Worm (Caenorhabditis elegans) whole organism, early embryonic: Measurements from ENCODE around the gene F47B8.14.
A peak's percentile ranks its signal among the peaks of the same experiment; 100 is the strongest.

Experiments
- B0310.2 ChIP-seq: sonication (generic microtip); optimal IDR thresholded peaks from 2 replicates; lab custom pipeline; 2016; ENCODE audit warnings: mild to moderate bottlenecking, missing genetic modification characterization, missing compliant biosample characterization
- F13C5.2 ChIP-seq: sonication (generic microtip); optimal IDR thresholded peaks from 2 replicates; lab custom pipeline; 2017; ENCODE audit warnings: mild to moderate bottlenecking, missing genetic modification characterization, inconsistent platforms, missing compliant biosample characterization
- aly-1 ChIP-seq: sonication (generic microtip); optimal IDR thresholded peaks from 2 replicates; lab custom pipeline; 2016; ENCODE audit warnings: missing genetic modification characterization, missing compliant biosample characterization
- ama-1 ChIP-seq: fragments of 150-350 bp; optimal IDR thresholded peaks from 2 replicates; lab custom pipeline; 2014
- ceh-13 ChIP-seq: fragments of 200-800 bp; sonication (Bioruptor generic); optimal IDR thresholded peaks from 2 replicates; lab custom pipeline; 2018; ENCODE audit warnings: mild to moderate bottlenecking, missing genetic modification characterization, missing compliant biosample characterization
- ceh-36 ChIP-seq: sonication (generic microtip); optimal IDR thresholded peaks from 2 replicates; lab custom pipeline; 2016; ENCODE audit warnings: missing genetic modification characterization, inconsistent platforms, missing compliant biosample characterization
- ets-7 ChIP-seq: sonication (generic microtip); optimal IDR thresholded peaks from 2 replicates; lab custom pipeline; 2016; ENCODE audit warnings: missing genotype, missing genetic modification characterization, missing compliant biosample characterization
- flt-1 ChIP-seq: fragments of 200-800 bp; sonication (Bioruptor generic); IDR thresholded peaks from 2 replicates; pipeline ENCODE4 v1.3.6; 2022; ENCODE audit warnings: missing genetic modification characterization, missing compliant biosample characterization
- hmbx-1 ChIP-seq: sonication (generic microtip); optimal IDR thresholded peaks from 2 replicates; lab custom pipeline; 2016; ENCODE audit warnings: mild to moderate bottlenecking, missing genetic modification characterization, missing compliant biosample characterization
- hnd-1 ChIP-seq: sonication (generic microtip); optimal IDR thresholded peaks from 2 replicates; lab custom pipeline; 2016; ENCODE audit warnings: missing genetic modification characterization, missing compliant biosample characterization
- sea-1 ChIP-seq: fragments of 200-800 bp; sonication (Bioruptor generic); conservative IDR thresholded peaks from 2 replicates; pipeline ENCODE4 v1.3.6; 2022; ENCODE audit warnings: missing genetic modification characterization, missing compliant biosample characterization
- tbx-11 ChIP-seq: fragments of 200-800 bp; sonication (Bioruptor generic); IDR thresholded peaks from 2 replicates; pipeline ENCODE4 v1.3.6; 2022; ENCODE audit warnings: missing genetic modification characterization, missing compliant biosample characterization

Gene F47B8.14

DNA sequence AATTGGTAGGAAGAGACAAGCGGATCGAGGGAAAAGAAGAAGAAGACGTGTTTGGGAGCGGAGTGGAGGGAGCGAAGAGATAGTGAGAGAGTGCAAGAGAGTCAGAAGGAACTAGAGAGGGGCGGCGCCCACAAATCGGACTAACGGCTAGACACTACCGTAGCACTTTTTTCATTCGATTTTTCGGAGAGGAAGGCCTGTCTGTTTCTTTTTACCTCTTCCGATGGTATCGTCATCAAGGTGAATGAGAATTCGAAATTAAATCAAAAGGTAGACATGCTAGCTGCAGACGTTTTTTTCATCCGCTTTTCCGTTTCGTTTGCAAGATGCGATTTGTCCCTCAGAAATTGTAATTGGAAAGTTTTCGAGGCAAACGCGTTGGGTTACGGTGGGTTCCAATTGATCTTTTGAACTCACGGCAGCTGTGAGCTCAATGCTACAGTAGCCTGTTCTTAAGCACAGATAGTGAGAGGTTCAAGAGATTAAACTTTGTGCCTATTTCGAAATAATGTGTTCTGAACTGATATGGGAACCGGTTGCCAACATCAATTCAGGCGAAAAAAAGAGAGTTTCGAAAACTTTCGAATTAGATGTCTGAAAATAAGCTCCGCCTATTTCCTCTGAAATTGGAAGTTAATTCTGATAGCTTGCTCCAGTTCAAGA is 44.4 kb downstream of the F47B8.14 start:
- TF ChIP-seq ceh-36 (tag; lab: Kevin White, UChicago) (no peak), aly-1 (tag; lab: Kevin White, UChicago) (no peak), ets-7 (tag; lab: Kevin White, UChicago) (no peak), B0310.2 (tag; lab: Kevin White, UChicago) (no peak), ama-1 (lab: Kevin White, UChicago) (no peak)

DNA sequence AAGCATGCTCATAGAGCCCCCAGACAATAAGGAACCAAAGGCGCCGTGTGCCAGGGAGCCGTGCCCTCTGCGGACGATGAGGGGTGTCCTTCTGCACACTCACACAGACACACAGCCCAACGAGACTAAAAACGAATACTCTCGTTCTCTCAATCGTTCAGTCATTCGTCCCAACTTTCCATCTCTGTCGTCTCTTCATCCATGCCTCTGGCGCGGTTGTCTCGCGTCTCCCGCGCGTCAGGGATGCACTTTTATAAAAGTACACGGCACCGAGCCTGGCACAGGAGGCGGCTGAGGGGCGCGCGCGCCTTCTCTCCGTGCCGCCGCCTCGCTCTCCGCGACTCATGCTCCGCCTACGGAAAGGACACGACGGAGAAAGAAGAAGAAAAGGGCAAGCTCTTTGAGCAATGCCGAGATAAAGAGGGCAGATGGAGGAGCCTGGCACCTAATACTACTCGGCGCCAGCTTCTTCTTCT is 46.2 kb downstream of the F47B8.14 start:
- TF ChIP-seq ets-7 (tag; lab: Kevin White, UChicago), result no peak
- peak; percentile 16 for TF ChIP-seq aly-1 (tag; lab: Kevin White, UChicago)

ce11 chrV:14368272-14369052 is 48.1 kb downstream of the F47B8.14 start:
- TF ChIP-seq ceh-36 (tag; lab: Kevin White, UChicago), result no peak
- no peak for TF ChIP-seq ama-1 (lab: Kevin White, UChicago)
- no peak for TF ChIP-seq B0310.2 (tag; lab: Kevin White, UChicago)
- no peak for TF ChIP-seq hnd-1 (tag; lab: Kevin White, UChicago)
- TF ChIP-seq tbx-11 (GFP tag; lab: Robert Waterston, UW), result no peak
- TF ChIP-seq sea-1, result no peak
- no peak for TF ChIP-seq hmbx-1 (tag; lab: Kevin White, UChicago)

DNA sequence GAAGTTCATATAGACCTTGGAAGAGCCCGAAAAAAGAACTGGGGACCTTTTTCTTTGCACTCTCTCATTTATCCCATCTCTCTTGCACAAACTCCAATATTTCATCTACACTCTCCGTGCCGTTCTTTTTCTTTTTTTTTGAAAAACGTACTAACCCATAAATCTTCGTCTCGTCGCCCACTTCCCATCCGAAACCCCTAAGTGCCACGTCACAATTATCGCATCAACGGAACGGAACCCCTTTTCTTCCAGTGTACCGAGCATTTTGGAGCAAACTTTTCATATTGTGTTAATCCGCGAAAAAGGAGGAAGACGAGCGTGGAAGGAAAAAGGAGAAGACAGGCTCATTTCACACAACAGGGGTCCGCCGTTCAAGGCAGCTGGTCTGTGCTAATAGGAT is 49.1 kb downstream of the F47B8.14 start:
- TF ChIP-seq hnd-1 (tag; lab: Kevin White, UChicago), result no peak
- TF ChIP-seq hmbx-1 (tag; lab: Kevin White, UChicago), result no peak
- no peak for TF ChIP-seq F13C5.2 (tag; lab: Kevin White, UChicago)
- no peak for TF ChIP-seq tbx-11 (GFP tag; lab: Robert Waterston, UW)
- TF ChIP-seq ceh-13 (GFP tag; lab: Kevin White, UChicago), result no peak
- TF ChIP-seq flt-1 (GFP tag; lab: Robert Waterston, UW), result no peak
